Worm (Caenorhabditis elegans) whole organism, L4 larva: Measurements from ENCODE around the gene F35E8.1.
A peak's percentile ranks its signal among the peaks of the same experiment; 100 is the strongest.

ENCODE experiments used
- D1046.2 ChIP-seq: fragments of 200-800 bp; sonication (Bioruptor generic); IDR thresholded peaks from 2 replicates; pipeline ENCODE4 v1.3.6; 2022; ENCODE audit warnings: missing genetic modification characterization, missing compliant biosample characterization
- F26F4.8 ChIP-seq: fragments of 200-800 bp; sonication (Bioruptor generic); conservative IDR thresholded peaks from 2 replicates; pipeline ENCODE4 v1.3.6; 2022; ENCODE audit warnings: missing genetic modification characterization, missing compliant biosample characterization
- F37D6.2 ChIP-seq: sonication (generic microtip); optimal IDR thresholded peaks from 2 replicates; lab custom pipeline; 2016; ENCODE audit warnings: mild to moderate bottlenecking, missing genetic modification characterization, missing compliant biosample characterization
- F49E8.2 ChIP-seq: sonication (generic microtip); optimal IDR thresholded peaks from 2 replicates; lab custom pipeline; 2016; ENCODE audit warnings: missing compliant biosample characterization, mild to moderate bottlenecking, missing genetic modification characterization, borderline replicate concordance
- R02D3.7 ChIP-seq: fragments of 150-350 bp; sonication (generic microtip); optimal IDR thresholded peaks from 3 replicates; lab custom pipeline; 2014; ENCODE audit warnings: missing biosample characterization, missing genetic modification characterization
- T20F7.1 ChIP-seq: fragments of 200-800 bp; sonication (Bioruptor generic); optimal IDR thresholded peaks from 2 replicates; lab custom pipeline; 2018; ENCODE audit warnings: mild to moderate bottlenecking, missing genetic modification characterization, missing compliant biosample characterization
- Y105C5A.15 ChIP-seq: fragments of 200-800 bp; sonication (Bioruptor generic); IDR thresholded peaks from 2 replicates; pipeline ENCODE4 v1.3.6; 2022; ENCODE audit warnings: missing genetic modification characterization, missing compliant biosample characterization
- Y5F2A.4 ChIP-seq: fragments of 200-800 bp; sonication (Bioruptor generic); optimal IDR thresholded peaks from 2 replicates; lab custom pipeline; 2018; ENCODE audit warnings: mild to moderate bottlenecking, missing genetic modification characterization, missing compliant biosample characterization
- ZK337.2 ChIP-seq: fragments of 200-800 bp; sonication (Bioruptor generic); IDR thresholded peaks from 2 replicates; pipeline ENCODE4 v1.3.6; 2022; ENCODE audit warnings: missing genetic modification reagents, missing genetic modification characterization, missing compliant biosample characterization
- ama-1 ChIP-seq: fragments of 150-350 bp; optimal IDR thresholded peaks from 2 replicates; lab custom pipeline; 2014; ENCODE audit warnings: inconsistent platforms, mixed read lengths
- arid-1 ChIP-seq: fragments of 200-800 bp; sonication (Bioruptor generic); conservative IDR thresholded peaks from 2 replicates; pipeline ENCODE4 v1.3.6; 2022; ENCODE audit warnings: missing genetic modification reagents, missing genetic modification characterization, missing compliant biosample characterization
- ceh-28 ChIP-seq: fragments of 150-350 bp; optimal IDR thresholded peaks from 2 replicates; lab custom pipeline; 2014; ENCODE audit warnings: missing biosample characterization, missing genetic modification reagents, missing genetic modification characterization
- ceh-32 ChIP-seq: sonication (generic microtip); optimal IDR thresholded peaks from 2 replicates; lab custom pipeline; 2016; ENCODE audit warnings: mild to moderate bottlenecking, missing genetic modification characterization, missing compliant biosample characterization; ENCODE audit not compliant: poor library complexity
- ceh-44 ChIP-seq: fragments of 200-800 bp; sonication (Bioruptor generic); IDR thresholded peaks from 2 replicates; pipeline ENCODE4 v1.3.6; 2022; ENCODE audit warnings: missing genetic modification reagents, missing genetic modification characterization, missing compliant biosample characterization
- cey-2 ChIP-seq: sonication (generic microtip); optimal IDR thresholded peaks from 3 replicates; lab custom pipeline; 2017; ENCODE audit warnings: missing genetic modification characterization, mild to moderate bottlenecking, missing compliant biosample characterization, antibody characterized with exemption, borderline replicate concordance; ENCODE audit not compliant: insufficient read depth
- ctbp-1 ChIP-seq: fragments of 200-800 bp; sonication (Bioruptor generic); IDR thresholded peaks from 2 replicates; pipeline ENCODE4 v1.3.6; 2022; ENCODE audit warnings: missing genetic modification reagents, missing genetic modification characterization, missing compliant biosample characterization
- daf-12 ChIP-seq: fragments of 150-350 bp; optimal IDR thresholded peaks from 2 replicates; lab custom pipeline; 2014; ENCODE audit warnings: missing biosample characterization, missing genetic modification reagents, missing genetic modification characterization
- daf-8 ChIP-seq: fragments of 200-800 bp; sonication (Bioruptor generic); IDR thresholded peaks from 2 replicates; pipeline ENCODE4 v1.3.6; 2022; ENCODE audit warnings: missing genetic modification characterization, missing compliant biosample characterization
- dmd-6 ChIP-seq: fragments of 200-800 bp; sonication (Bioruptor generic); IDR thresholded peaks from 2 replicates; pipeline ENCODE4 v1.3.6; 2022; ENCODE audit warnings: missing genetic modification reagents, missing genetic modification characterization, missing compliant biosample characterization
- dmd-9 ChIP-seq: fragments of 200-800 bp; sonication (Bioruptor generic); IDR thresholded peaks from 2 replicates; pipeline ENCODE4 v1.3.6; 2022; ENCODE audit warnings: missing genetic modification reagents, missing genetic modification characterization, missing compliant biosample characterization
- dpl-1 ChIP-seq: fragments of 150-350 bp; optimal IDR thresholded peaks from 2 replicates; lab custom pipeline; 2014; ENCODE audit warnings: missing biosample characterization, missing genetic modification reagents, missing genetic modification characterization
- duxl-1 ChIP-seq: sonication (generic microtip); optimal IDR thresholded peaks from 2 replicates; lab custom pipeline; 2016; ENCODE audit warnings: mild to moderate bottlenecking, missing genetic modification characterization, moderate library complexity, missing compliant biosample characterization; ENCODE audit not compliant: poor library complexity
- egl-27 ChIP-seq: sonication (generic microtip); optimal IDR thresholded peaks from 3 replicates; lab custom pipeline; 2017; ENCODE audit warnings: missing biosample characterization, missing genetic modification reagents, missing genetic modification characterization
- fkh-10 ChIP-seq: fragments of 150-350 bp; optimal IDR thresholded peaks from 2 replicates; lab custom pipeline; 2014; ENCODE audit warnings: missing biosample characterization, missing genetic modification reagents, missing genetic modification characterization
- fos-1 ChIP-seq: fragments of 150-350 bp; optimal IDR thresholded peaks from 2 replicates; lab custom pipeline; 2014; ENCODE audit warnings: missing biosample characterization, missing genetic modification characterization
- hif-1 ChIP-seq, 2 experiments: sonication (generic microtip); optimal IDR thresholded peaks; 2 replicates each; lab custom pipeline; 2016 to 2017; ENCODE audit warnings: missing compliant biosample characterization in 2 of 2, missing genetic modification characterization in 2 of 2, missing genetic modification reagents in 2 of 2, missing genotype in 2 of 2, mild to moderate bottlenecking in 1 of 2
- hlh-30 ChIP-seq: sonication (generic microtip); optimal IDR thresholded peaks from 2 replicates; lab custom pipeline; 2017; ENCODE audit warnings: antibody characterized with exemption, mild to moderate bottlenecking, missing genetic modification characterization, missing compliant biosample characterization; ENCODE audit not compliant: insufficient read depth
- jun-1 ChIP-seq: fragments of 150-350 bp; optimal IDR thresholded peaks from 2 replicates; lab custom pipeline; 2014; ENCODE audit warnings: missing biosample characterization, missing genetic modification reagents, missing genetic modification characterization
- lim-7 ChIP-seq: fragments of 200-800 bp; sonication (Bioruptor generic); IDR thresholded peaks from 2 replicates; pipeline ENCODE4 v1.3.6; 2022; ENCODE audit warnings: missing genetic modification characterization, missing compliant biosample characterization
- lir-3 ChIP-seq: sonication (generic microtip); optimal IDR thresholded peaks from 2 replicates; lab custom pipeline; 2016; ENCODE audit warnings: mild to moderate bottlenecking, missing genetic modification characterization, missing compliant biosample characterization
- madf-5 ChIP-seq, 2 experiments: fragments of 200-800 bp; sonication (Bioruptor generic); IDR thresholded peaks; 2 replicates each; pipeline ENCODE4 v1.3.6; 2022; ENCODE audit warnings: missing compliant biosample characterization in 2 of 2, missing genetic modification characterization in 2 of 2
- mdt-29 ChIP-seq: fragments of 200-800 bp; sonication (Bioruptor generic); IDR thresholded peaks from 2 replicates; pipeline ENCODE4 v1.3.6; 2022; ENCODE audit warnings: missing genetic modification reagents, missing genetic modification characterization, missing compliant biosample characterization
- mep-1 ChIP-seq: fragments of 150-350 bp; sonication (generic microtip); optimal IDR thresholded peaks from 3 replicates; lab custom pipeline; 2014; ENCODE audit warnings: missing biosample characterization, missing genetic modification characterization
- mxl-2 ChIP-seq: fragments of 200-800 bp; sonication (Bioruptor generic); conservative IDR thresholded peaks from 2 replicates; pipeline ENCODE4 v1.3.6; 2022; ENCODE audit warnings: missing genetic modification reagents, missing genetic modification characterization, missing compliant biosample characterization
- nhr-102 ChIP-seq: sonication (generic microtip); optimal IDR thresholded peaks from 2 replicates; lab custom pipeline; 2016; ENCODE audit warnings: mild to moderate bottlenecking, missing genetic modification characterization, moderate library complexity, missing compliant biosample characterization
- nhr-42 ChIP-seq: fragments of 200-800 bp; sonication (Bioruptor generic); IDR thresholded peaks from 2 replicates; pipeline ENCODE4 v1.3.6; 2022; ENCODE audit warnings: missing genetic modification characterization, missing compliant biosample characterization
- nhr-48 ChIP-seq: sonication (generic microtip); optimal IDR thresholded peaks from 2 replicates; lab custom pipeline; 2016; ENCODE audit warnings: mild to moderate bottlenecking, missing genetic modification characterization, missing compliant biosample characterization
- nhr-77 ChIP-seq: fragments of 150-350 bp; optimal IDR thresholded peaks from 2 replicates; lab custom pipeline; 2014; ENCODE audit warnings: missing biosample characterization, missing genetic modification characterization
- php-3 ChIP-seq: fragments of 200-800 bp; sonication (Bioruptor generic); IDR thresholded peaks from 2 replicates; pipeline ENCODE4 v1.3.6; 2022; ENCODE audit warnings: missing genetic modification reagents, missing genetic modification characterization, missing compliant biosample characterization
- pqm-1 ChIP-seq: sonication (generic microtip); optimal IDR thresholded peaks from 2 replicates; lab custom pipeline; 2017; ENCODE audit warnings: missing biosample characterization, missing genetic modification characterization
- rbr-2 ChIP-seq: sonication (generic microtip); optimal IDR thresholded peaks from 2 replicates; lab custom pipeline; 2016; ENCODE audit warnings: missing genotype, missing genetic modification characterization, missing compliant biosample characterization
- set-16 ChIP-seq: fragments of 200-800 bp; sonication (Bioruptor generic); IDR thresholded peaks from 2 replicates; pipeline ENCODE4 v1.3.6; 2022; ENCODE audit warnings: missing genetic modification reagents, missing genetic modification characterization, missing compliant biosample characterization
- snpc-1.2 ChIP-seq: fragments of 200-800 bp; sonication (Bioruptor generic); IDR thresholded peaks from 2 replicates; pipeline ENCODE4 v1.3.6; 2022; ENCODE audit warnings: missing genetic modification reagents, missing genetic modification characterization, missing compliant biosample characterization
- spr-1 ChIP-seq: sonication (generic microtip); optimal IDR thresholded peaks from 2 replicates; lab custom pipeline; 2016; ENCODE audit warnings: mild to moderate bottlenecking, missing genetic modification characterization, missing compliant biosample characterization
- spr-3 ChIP-seq: fragments of 200-800 bp; sonication (Bioruptor generic); optimal IDR thresholded peaks from 2 replicates; lab custom pipeline; 2018; ENCODE audit warnings: mild to moderate bottlenecking, missing genetic modification characterization, missing compliant biosample characterization
- tag-97 ChIP-seq: fragments of 200-800 bp; sonication (Bioruptor generic); IDR thresholded peaks from 2 replicates; pipeline ENCODE4 v1.3.6; 2022; ENCODE audit warnings: missing genetic modification characterization, missing compliant biosample characterization
- unc-39 ChIP-seq: sonication (generic microtip); optimal IDR thresholded peaks from 2 replicates; lab custom pipeline; 2017; ENCODE audit warnings: missing biosample characterization, missing genetic modification characterization
- unc-62 ChIP-seq, 3 experiments: fragments of 150-350 bp in 1 of 3; sonication (generic microtip); optimal IDR thresholded peaks in 2 of 3; peaks in 1 of 3; 1 replicate in 1 of 3; 2 replicates in 2 of 3; lab custom pipeline; 2014 to 2017; ENCODE audit warnings: missing biosample characterization in 3 of 3, missing genetic modification characterization in 3 of 3, missing genetic modification reagents in 3 of 3, missing genotype in 1 of 3
- zfp-2 ChIP-seq: sonication (generic microtip); optimal IDR thresholded peaks from 2 replicates; lab custom pipeline; 2016; ENCODE audit warnings: mild to moderate bottlenecking, missing genetic modification characterization, missing compliant biosample characterization
- zip-2 ChIP-seq: fragments of 150-350 bp; optimal IDR thresholded peaks from 2 replicates; lab custom pipeline; 2014; ENCODE audit warnings: missing biosample characterization, missing genetic modification characterization
- ztf-11 ChIP-seq: fragments of 150-350 bp; optimal IDR thresholded peaks from 2 replicates; lab custom pipeline; 2014; ENCODE audit warnings: missing biosample characterization, missing genetic modification characterization

F35E8.1 gene

ce11 chrV:15873762-15874161, 31.7 kb downstream of the F35E8.1 start:
- TF ChIP-seq spr-1 (tag; lab: Kevin White, UChicago) (peak; percentile 93), dpl-1 (GFP tag; lab: Kevin White, UChicago) (peak; percentile 55), Y105C5A.15 (GFP tag; lab: Robert Waterston, UW) (peak; percentile 97), zfp-2 (peak; percentile 71), tag-97 (GFP tag; lab: Robert Waterston, UW) (0 out of 2 replicates have a peak, but pooled peaks have one; percentile 45), F49E8.2 (peak; percentile 89), fkh-10 (no peak), mxl-2 (GFP tag; lab: Robert Waterston, UW) (peak; percentile 86), pqm-1 (tag; lab: Kevin White, UChicago) (no peak), ztf-11 (tag; lab: Kevin White, UChicago) (no peak), arid-1 (GFP tag; lab: Robert Waterston, UW) (peak; percentile 97), spr-3 (GFP tag; lab: Kevin White, UChicago) (peak; percentile 91), php-3 (GFP tag; lab: Robert Waterston, UW) (peak; percentile 91), egl-27 (tag; lab: Kevin White, UChicago) (no peak), nhr-48 (tag; lab: Kevin White, UChicago) (peak; percentile 86), daf-8 (peak; percentile 94), madf-5 (GFP tag; IDR thresholded peaks at IDR 0.05; lab: Robert Waterston, UW) (peak; percentile 97 to 99), dmd-9 (GFP tag; lab: Robert Waterston, UW) (peak; percentile 85), zip-2 (tag; lab: Kevin White, UChicago) (peak; percentile 41), ceh-32 (tag; lab: Kevin White, UChicago) (peak; percentile 72), ceh-44 (GFP tag; lab: Robert Waterston, UW) (peak; percentile 97), D1046.2 (GFP tag; lab: Robert Waterston, UW) (peak; percentile 96), R02D3.7 (no peak), mep-1 (tag; lab: Kevin White, UChicago) (no peak), Y5F2A.4 (peak; percentile 93), nhr-102 (tag; lab: Kevin White, UChicago) (no peak), hlh-30 (tag; lab: Kevin White, UChicago) (peak; percentile 78), lim-7 (GFP tag; lab: Robert Waterston, UW) (peak; percentile 99), ceh-28 (tag; lab: Kevin White, UChicago) (no peak), set-16 (GFP tag; lab: Robert Waterston, UW) (no peak; the same call in 1 of the 2 replicates), duxl-1 (peak; percentile 90), mdt-29 (peak; percentile 88), unc-62 (GFP tag; optimal IDR thresholded peaks at IDR 0.05 in 1 of 2; lab: Kevin White, UChicago) (no peak), unc-62 (tag; optimal IDR thresholded peaks at IDR 0.05; lab: Kevin White, UChicago) (peak; percentile 54), hif-1 (tag; optimal IDR thresholded peaks at IDR 0.05; lab: Kevin White, UChicago) (peak; percentile 64 to 80), F26F4.8 (GFP tag; lab: Robert Waterston, UW) (peak; percentile 98), jun-1 (tag; lab: Kevin White, UChicago) (peak; percentile 78), ama-1 (no peak), unc-39 (tag; lab: Kevin White, UChicago) (no peak), nhr-42 (GFP tag; lab: Robert Waterston, UW) (peak; percentile 95), nhr-77 (tag; lab: Kevin White, UChicago) (peak; percentile 79), rbr-2 (tag; lab: Kevin White, UChicago) (peak; percentile 87), T20F7.1 (GFP tag; lab: Kevin White, UChicago) (peak; percentile 77), fos-1 (tag; lab: Kevin White, UChicago) (no peak), snpc-1.2 (GFP tag; lab: Robert Waterston, UW) (peak; percentile 92), lir-3 (tag; lab: Kevin White, UChicago) (peak; percentile 89), daf-12 (tag; lab: Kevin White, UChicago) (no peak), ZK337.2 (GFP tag; lab: Robert Waterston, UW) (peak; percentile 93), cey-2 (tag; lab: Kevin White, UChicago) (no peak), F37D6.2 (tag; lab: Kevin White, UChicago) (peak; percentile 59), ctbp-1 (GFP tag; lab: Robert Waterston, UW) (peak; percentile 92), dmd-6 (GFP tag; lab: Robert Waterston, UW) (peak; percentile 89)
